Fruit fly (Drosophila melanogaster): ENCODE data around the gene CG9368.

DNA sequence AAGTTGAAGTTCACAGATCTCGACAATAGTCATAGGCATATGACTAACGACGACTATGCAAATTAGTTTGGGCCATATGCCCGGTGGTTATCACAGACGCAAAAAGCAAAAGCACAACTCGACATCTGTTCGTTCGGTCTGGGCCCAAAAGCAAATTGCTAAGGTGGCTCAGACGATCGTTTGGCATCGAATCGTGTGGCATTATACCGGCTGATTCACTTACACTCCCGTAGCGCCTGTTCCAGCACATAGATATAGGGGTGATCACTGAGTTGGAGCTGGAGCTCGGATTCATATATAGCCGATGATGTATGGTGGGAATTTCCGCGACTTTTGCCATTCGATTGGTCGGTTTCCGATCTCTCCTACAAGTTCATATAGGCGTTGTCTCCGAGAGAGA, 35.3 kb upstream of the CG9368 start:
- TF ChIP-seq usp (GFP tag; optimal IDR thresholded peaks at IDR 0.05) (no peak), CG8478 (optimal IDR thresholded peaks at IDR 0.05) (no peak), psq (optimal IDR thresholded peaks at IDR 0.05) (no peak)
